Fruit fly (Drosophila melanogaster) whole organism, prepupa: ENCODE data around the gene CG11980.

Source experiments
- Blimp-1 ChIP-seq: fragments of 200-800 bp; sonication (Bioruptor generic); optimal IDR thresholded peaks from 3 replicates; lab custom pipeline; 2017; ENCODE audit warnings: missing biosample characterization, missing genetic modification characterization, mild to moderate bottlenecking, moderate library complexity, missing genetic modification reagents
- CG10631 ChIP-seq: fragments of 200-800 bp; sonication (Bioruptor generic); optimal IDR thresholded peaks from 2 replicates; lab custom pipeline; 2016; ENCODE audit warnings: missing biosample characterization, missing genetic modification characterization
- CG11294 ChIP-seq: fragments of 200-800 bp; sonication (Bioruptor generic); IDR thresholded peaks from 2 replicates; pipeline ENCODE4 v1.3.6; 2022; ENCODE audit warnings: missing biosample characterization, missing genetic modification characterization
- CG11762 ChIP-seq: fragments of 200-800 bp; sonication (Bioruptor generic); optimal IDR thresholded peaks from 3 replicates; lab custom pipeline; 2016; ENCODE audit warnings: missing biosample characterization, missing genetic modification characterization; ENCODE audit not compliant: insufficient read depth
- CG11902 ChIP-seq: fragments of 200-800 bp; sonication (Bioruptor generic); optimal IDR thresholded peaks from 3 replicates; lab custom pipeline; 2016; ENCODE audit warnings: missing biosample characterization, missing genetic modification characterization
- CG15336 ChIP-seq: fragments of 200-800 bp; sonication (Bioruptor generic); IDR thresholded peaks from 2 replicates; pipeline ENCODE4 v1.3.6; 2022; ENCODE audit warnings: missing biosample characterization, missing genetic modification characterization
- CG1621 ChIP-seq: fragments of 200-800 bp; sonication (Bioruptor generic); optimal IDR thresholded peaks from 3 replicates; lab custom pipeline; 2018; ENCODE audit warnings: missing biosample characterization, mild to moderate bottlenecking, missing genetic modification characterization
- CG16779 ChIP-seq: fragments of 200-800 bp; sonication (Bioruptor generic); optimal IDR thresholded peaks from 3 replicates; lab custom pipeline; 2017; ENCODE audit warnings: missing biosample characterization, mild to moderate bottlenecking, missing genetic modification characterization
- CG3032 ChIP-seq: fragments of 200-800 bp; optimal IDR thresholded peaks from 2 replicates; lab custom pipeline; 2019; ENCODE audit warnings: missing biosample characterization, mild to moderate bottlenecking, missing genetic modification characterization, moderate library complexity
- CG31627 ChIP-seq: fragments of 200-800 bp; sonication (Bioruptor generic); optimal IDR thresholded peaks from 3 replicates; lab custom pipeline; 2016; ENCODE audit warnings: missing biosample characterization, missing genetic modification characterization
- CG32006 ChIP-seq: fragments of 200-800 bp; sonication (Bioruptor generic); optimal IDR thresholded peaks from 3 replicates; lab custom pipeline; 2017; ENCODE audit warnings: missing biosample characterization, mild to moderate bottlenecking, missing genetic modification characterization
- CG34406 ChIP-seq: fragments of 200-800 bp; sonication (Bioruptor generic); optimal IDR thresholded peaks from 3 replicates; lab custom pipeline; 2016; ENCODE audit warnings: missing biosample characterization, missing genetic modification characterization
- CG4318 ChIP-seq: fragments of 200-800 bp; sonication (Bioruptor generic); optimal IDR thresholded peaks from 3 replicates; lab custom pipeline; 2017; ENCODE audit warnings: missing biosample characterization, mild to moderate bottlenecking, missing genetic modification characterization
- CG6276 ChIP-seq: fragments of 200-800 bp; sonication (Bioruptor generic); optimal IDR thresholded peaks from 2 replicates; lab custom pipeline; 2017; ENCODE audit warnings: missing biosample characterization, mild to moderate bottlenecking, missing genetic modification characterization
- CG6792 ChIP-seq: fragments of 200-800 bp; sonication (Bioruptor generic); optimal IDR thresholded peaks from 3 replicates; lab custom pipeline; 2016; ENCODE audit warnings: missing biosample characterization, missing genetic modification characterization
- CG6808 ChIP-seq: fragments of 200-800 bp; sonication (Bioruptor generic); optimal IDR thresholded peaks from 3 replicates; lab custom pipeline; 2017; ENCODE audit warnings: missing biosample characterization, missing genetic modification characterization, mild to moderate bottlenecking, moderate library complexity, missing genetic modification reagents
- CG6854 ChIP-seq: fragments of 200-800 bp; sonication (Bioruptor generic); optimal IDR thresholded peaks from 2 replicates; lab custom pipeline; 2017; ENCODE audit warnings: missing biosample characterization, mild to moderate bottlenecking, missing genetic modification characterization
- CG7368 ChIP-seq: fragments of 200-800 bp; sonication (Bioruptor generic); optimal IDR thresholded peaks from 3 replicates; lab custom pipeline; 2016; ENCODE audit warnings: missing biosample characterization, missing genetic modification characterization
- CG8319 ChIP-seq: fragments of 200-800 bp; sonication (Bioruptor generic); optimal IDR thresholded peaks from 3 replicates; lab custom pipeline; 2016; ENCODE audit warnings: missing biosample characterization, missing genetic modification characterization
- CG8632 ChIP-seq: fragments of 200-800 bp; sonication (Bioruptor generic); optimal IDR thresholded peaks from 3 replicates; lab custom pipeline; 2016; ENCODE audit warnings: missing biosample characterization, missing genetic modification characterization
- CG9139 ChIP-seq: fragments of 200-800 bp; sonication (Bioruptor generic); optimal IDR thresholded peaks from 3 replicates; lab custom pipeline; 2017; ENCODE audit warnings: missing biosample characterization, mild to moderate bottlenecking, missing genetic modification characterization
- Eip78C ChIP-seq: fragments of 200-800 bp; sonication (Bioruptor generic); peaks from one replicate; lab custom pipeline; 2016; ENCODE audit warnings: missing biosample characterization, missing genetic modification characterization
- Ets21C ChIP-seq: fragments of 200-800 bp; sonication (Bioruptor generic); optimal IDR thresholded peaks from 3 replicates; lab custom pipeline; 2016; ENCODE audit warnings: missing biosample characterization, missing genetic modification characterization
- Ets96B ChIP-seq: fragments of 200-800 bp; optimal IDR thresholded peaks from 2 replicates; lab custom pipeline; 2019; ENCODE audit warnings: missing biosample characterization, mild to moderate bottlenecking, missing genetic modification characterization, moderate library complexity
- Gug ChIP-seq: fragments of 200-800 bp; sonication (Bioruptor generic); IDR thresholded peaks from 2 replicates; pipeline ENCODE4 v1.3.6; 2022; ENCODE audit warnings: missing biosample characterization, missing genetic modification characterization
- Hr4 ChIP-seq: fragments of 200-800 bp; sonication (Bioruptor generic); optimal IDR thresholded peaks from 3 replicates; lab custom pipeline; 2016; ENCODE audit warnings: missing biosample characterization, missing genetic modification characterization
- Lpt ChIP-seq: fragments of 200-800 bp; sonication (Bioruptor generic); optimal IDR thresholded peaks from 3 replicates; lab custom pipeline; 2016; ENCODE audit warnings: missing biosample characterization, missing genetic modification characterization
- Met ChIP-seq: fragments of 200-800 bp; sonication (Bioruptor generic); optimal IDR thresholded peaks from 3 replicates; lab custom pipeline; 2016; ENCODE audit warnings: missing biosample characterization, missing genetic modification characterization
- OdsH ChIP-seq: fragments of 200-800 bp; sonication (Bioruptor generic); optimal IDR thresholded peaks from 3 replicates; lab custom pipeline; 2016; ENCODE audit warnings: missing biosample characterization, missing genetic modification characterization
- Smox ChIP-seq: fragments of 200-800 bp; sonication (Bioruptor generic); optimal IDR thresholded peaks from 3 replicates; lab custom pipeline; 2016; ENCODE audit warnings: missing biosample characterization, missing genetic modification characterization
- Sox102F ChIP-seq: fragments of 200-800 bp; sonication (Bioruptor generic); optimal IDR thresholded peaks from 2 replicates; lab custom pipeline; 2016; ENCODE audit warnings: missing biosample characterization, mild to moderate bottlenecking, missing genetic modification characterization
- Sox14 ChIP-seq: fragments of 200-800 bp; sonication (Bioruptor generic); optimal IDR thresholded peaks from 3 replicates; lab custom pipeline; 2016; ENCODE audit warnings: missing biosample characterization, missing genetic modification characterization
- Sox15 ChIP-seq: fragments of 200-800 bp; sonication (Bioruptor generic); optimal IDR thresholded peaks from 3 replicates; lab custom pipeline; 2016; ENCODE audit warnings: missing biosample characterization, missing genetic modification characterization
- achi ChIP-seq: fragments of 200-800 bp; sonication (Bioruptor generic); optimal IDR thresholded peaks from 3 replicates; lab custom pipeline; 2016; ENCODE audit warnings: missing biosample characterization, missing genetic modification characterization
- cyc ChIP-seq: fragments of 200-800 bp; sonication (Bioruptor generic); optimal IDR thresholded peaks from 3 replicates; lab custom pipeline; 2016; ENCODE audit warnings: missing biosample characterization, missing genetic modification characterization
- dac ChIP-seq: fragments of 200-800 bp; sonication (Bioruptor generic); optimal IDR thresholded peaks from 2 replicates; lab custom pipeline; 2017; ENCODE audit warnings: missing biosample characterization, mild to moderate bottlenecking, missing genetic modification characterization
- dsx ChIP-seq: fragments of 200-800 bp; optimal IDR thresholded peaks from 3 replicates; lab custom pipeline; 2019; ENCODE audit warnings: missing biosample characterization, mild to moderate bottlenecking, missing genetic modification characterization, moderate library complexity; ENCODE audit not compliant: poor library complexity, severe bottlenecking
- eg ChIP-seq: fragments of 200-800 bp; sonication (Bioruptor generic); IDR thresholded peaks from 3 replicates; pipeline ENCODE4 v1.3.6; 2022; ENCODE audit warnings: missing biosample characterization, missing genetic modification characterization
- fd59A ChIP-seq: fragments of 200-800 bp; sonication (Bioruptor generic); optimal IDR thresholded peaks from 2 replicates; lab custom pipeline; 2017; ENCODE audit warnings: missing biosample characterization, mild to moderate bottlenecking, missing genetic modification characterization, missing genetic modification reagents
- lz ChIP-seq: fragments of 200-800 bp; sonication (Bioruptor generic); optimal IDR thresholded peaks from 3 replicates; lab custom pipeline; 2016; ENCODE audit warnings: missing biosample characterization, missing genetic modification characterization
- net ChIP-seq: fragments of 200-800 bp; sonication (Bioruptor generic); optimal IDR thresholded peaks from 3 replicates; lab custom pipeline; 2016; ENCODE audit warnings: missing biosample characterization, missing genetic modification characterization
- pdm3 ChIP-seq: fragments of 200-800 bp; sonication (Bioruptor generic); optimal IDR thresholded peaks from 3 replicates; lab custom pipeline; 2016; ENCODE audit warnings: missing biosample characterization, missing genetic modification characterization
- salr ChIP-seq, 2 experiments: fragments of 200-800 bp; sonication (Bioruptor generic); optimal IDR thresholded peaks; 3 replicates each; lab custom pipeline; 2016 to 2018; ENCODE audit warnings: missing biosample characterization in 2 of 2, missing genetic modification characterization in 2 of 2, mild to moderate bottlenecking in 1 of 2
- spab ChIP-seq: fragments of 200-800 bp; sonication (Bioruptor generic); optimal IDR thresholded peaks from 2 replicates; lab custom pipeline; 2017; ENCODE audit warnings: missing biosample characterization, mild to moderate bottlenecking, missing genetic modification characterization, missing genetic modification reagents
- ss ChIP-seq, 2 experiments: fragments of 200-800 bp; sonication (Bioruptor generic); optimal IDR thresholded peaks; 2 replicates in 1 of 2; 3 replicates in 1 of 2; lab custom pipeline; 2017 to 2018; ENCODE audit warnings: mild to moderate bottlenecking in 2 of 2, missing biosample characterization in 2 of 2, missing genetic modification characterization in 2 of 2, moderate library complexity in 1 of 2
- svp ChIP-seq: fragments of 200-800 bp; sonication (Bioruptor generic); peaks from one replicate; lab custom pipeline; 2016; ENCODE audit warnings: missing biosample characterization, missing genetic modification characterization
- topi ChIP-seq: fragments of 200-800 bp; sonication (Bioruptor generic); optimal IDR thresholded peaks from 3 replicates; lab custom pipeline; 2016; ENCODE audit warnings: missing biosample characterization, missing genetic modification characterization
- vri ChIP-seq: fragments of 200-800 bp; sonication (Bioruptor generic); optimal IDR thresholded peaks from 3 replicates; lab custom pipeline; 2016; ENCODE audit warnings: missing biosample characterization, mild to moderate bottlenecking, missing genetic modification characterization

CG11980 gene

dm6 chr3R:9053021-9053420 lies 49.2 kb downstream of the CG11980 start (continued):
- peak; percentile 75 for TF ChIP-seq CG9139 (GFP tag; lab: Kevin White, UChicago)
- TF ChIP-seq Sox15 (GFP tag; lab: Kevin White, UChicago): no peak
- TF ChIP-seq CG4318 (GFP tag; lab: Kevin White, UChicago): no peak
- peak; percentile 48 for TF ChIP-seq Smox (GFP tag; lab: Kevin White, UChicago)
- TF ChIP-seq Eip78C (GFP tag; lab: Kevin White, UChicago): peak; percentile 89
- TF ChIP-seq CG15336 (GFP tag; lab: Robert Waterston, UW): no peak
- TF ChIP-seq Ets21C (GFP tag; lab: Kevin White, UChicago): peak; percentile 10
- TF ChIP-seq CG8319 (GFP tag; lab: Kevin White, UChicago): no peak
- TF ChIP-seq CG3032: peak; percentile 53
- peak; percentile 68 for TF ChIP-seq spab
- peak; percentile 93 for TF ChIP-seq CG6854 (GFP tag; lab: Kevin White, UChicago)
- peak; percentile 50 for TF ChIP-seq pdm3 (GFP tag; lab: Kevin White, UChicago)
- no peak for TF ChIP-seq Gug (GFP tag; lab: Robert Waterston, UW)
- TF ChIP-seq topi: peak; percentile 46
- peak; percentile 38 for TF ChIP-seq CG34406
- TF ChIP-seq Ets96B: peak; percentile 37
- peak; percentile 82 for TF ChIP-seq net (GFP tag; lab: Kevin White, UChicago)
- TF ChIP-seq CG8632 (GFP tag; lab: Kevin White, UChicago): peak; percentile 39
- peak; percentile 64 for TF ChIP-seq CG6276
- TF ChIP-seq salr (GFP tag; optimal IDR thresholded peaks at IDR 0.05; lab: Kevin White, UChicago): no peak
- TF ChIP-seq OdsH (GFP tag; lab: Kevin White, UChicago): peak; percentile 36
- peak; percentile 62 for TF ChIP-seq CG6792 (GFP tag; lab: Kevin White, UChicago)
- peak; percentile 72 for TF ChIP-seq Sox14 (GFP tag; lab: Kevin White, UChicago)
- TF ChIP-seq Met (GFP tag; lab: Kevin White, UChicago): peak; percentile 55
- peak; percentile 68 for TF ChIP-seq dsx
- peak; percentile 46 for TF ChIP-seq CG7368 (GFP tag; lab: Kevin White, UChicago)
- peak; percentile 74 for TF ChIP-seq CG6808 (GFP tag; lab: Kevin White, UChicago)
- peak; percentile 96 for TF ChIP-seq CG1621 (tag; lab: Kevin White, UChicago)
- no peak for TF ChIP-seq fd59A (GFP tag; lab: Kevin White, UChicago)
- peak; percentile 50 for TF ChIP-seq CG31627 (GFP tag; lab: Kevin White, UChicago)
- TF ChIP-seq CG11294 (GFP tag; lab: Robert Waterston, UW): no peak
- peak; percentile 48 for TF ChIP-seq achi (GFP tag; lab: Kevin White, UChicago)
- TF ChIP-seq CG10631: no peak
- peak; percentile 60 for TF ChIP-seq Hr4 (GFP tag; lab: Kevin White, UChicago)
- peak; percentile 57 for TF ChIP-seq CG32006
- TF ChIP-seq eg: no peak
- peak; percentile 71 for TF ChIP-seq CG16779 (tag; lab: Kevin White, UChicago)
- peak; percentile 81 for TF ChIP-seq Blimp-1 (GFP tag; lab: Kevin White, UChicago)
- TF ChIP-seq dac: peak; percentile 27
- peak; percentile 84 to 93 for TF ChIP-seq ss (GFP tag; optimal IDR thresholded peaks at IDR 0.05; lab: Kevin White, UChicago)

DNA sequence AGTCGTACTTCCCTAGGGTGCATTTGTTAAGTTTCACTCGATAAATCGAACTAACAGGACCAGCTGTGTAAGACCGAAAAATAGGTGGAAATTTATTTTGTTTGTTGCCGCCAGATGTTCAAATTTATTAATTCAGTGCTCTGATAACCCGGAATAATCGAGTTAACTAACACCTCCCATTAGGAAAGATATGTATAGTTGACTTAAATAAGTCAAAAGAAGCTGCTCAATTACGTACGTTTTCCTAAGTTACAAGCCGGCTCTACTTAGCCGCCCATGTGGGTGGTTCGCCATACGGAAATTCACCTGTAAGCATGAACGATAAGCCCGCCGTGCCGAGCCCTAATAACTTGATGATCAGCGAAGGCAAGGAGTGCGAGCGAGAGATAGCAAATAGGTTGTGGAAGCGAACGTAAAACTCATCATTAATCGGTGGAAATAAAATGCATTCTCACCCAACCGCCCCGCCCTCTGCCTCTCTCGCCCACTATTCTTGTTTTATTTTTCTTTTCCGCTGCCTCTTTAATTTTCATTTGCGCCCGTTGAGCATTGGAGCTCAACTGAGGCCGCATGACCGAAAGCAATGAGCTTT lies 50.1 kb downstream of the CG11980 start:
- no peak for TF ChIP-seq CG11294 (GFP tag; lab: Robert Waterston, UW)
- no peak for TF ChIP-seq dsx
- TF ChIP-seq vri (GFP tag; lab: Kevin White, UChicago): no peak
- peak; percentile 90 for TF ChIP-seq svp
- TF ChIP-seq Lpt (GFP tag; lab: Kevin White, UChicago): no peak
- TF ChIP-seq Sox102F: peak; percentile 57
- peak; percentile 62 for TF ChIP-seq Met (GFP tag; lab: Kevin White, UChicago)
- TF ChIP-seq CG3032: peak; percentile 58
- peak; percentile 80 for TF ChIP-seq CG32006
- TF ChIP-seq pdm3 (GFP tag; lab: Kevin White, UChicago): peak; percentile 71
- no peak for TF ChIP-seq CG9139 (GFP tag; lab: Kevin White, UChicago)
- peak; percentile 53 for TF ChIP-seq Smox (GFP tag; lab: Kevin White, UChicago)
- peak; percentile 30 for TF ChIP-seq CG11762
- TF ChIP-seq dac: no peak
- peak; percentile 19 for TF ChIP-seq Blimp-1 (GFP tag; lab: Kevin White, UChicago)
- peak; percentile 58 for TF ChIP-seq OdsH (GFP tag; lab: Kevin White, UChicago)
- TF ChIP-seq cyc (GFP tag; lab: Kevin White, UChicago): peak; percentile 66
- peak; percentile 69 for TF ChIP-seq lz (GFP tag; lab: Kevin White, UChicago)
- TF ChIP-seq CG8632 (GFP tag; lab: Kevin White, UChicago): peak; percentile 63
- TF ChIP-seq CG15336 (GFP tag; lab: Robert Waterston, UW): no peak
- TF ChIP-seq topi: peak; percentile 60
- peak; percentile 71 for TF ChIP-seq Sox15 (GFP tag; lab: Kevin White, UChicago)
- peak; percentile 55 for TF ChIP-seq CG11902 (GFP tag; lab: Kevin White, UChicago)
- TF ChIP-seq Ets21C (GFP tag; lab: Kevin White, UChicago): peak; percentile 28
- TF ChIP-seq eg: no peak
- TF ChIP-seq CG6854 (GFP tag; lab: Kevin White, UChicago): no peak
